Worm (Caenorhabditis elegans) whole organism, L4 larva: ENCODE results near the gene F07C3.9.

Experiments
- Y5F2A.4 ChIP-seq: fragments of 200-800 bp; sonication (Bioruptor generic); optimal IDR thresholded peaks from 2 replicates; lab custom pipeline; 2018; ENCODE audit warnings: mild to moderate bottlenecking, missing genetic modification characterization, missing compliant biosample characterization
- ama-1 ChIP-seq: fragments of 150-350 bp; optimal IDR thresholded peaks from 2 replicates; lab custom pipeline; 2014; ENCODE audit warnings: inconsistent platforms, mixed read lengths
- cey-2 ChIP-seq: sonication (generic microtip); optimal IDR thresholded peaks from 3 replicates; lab custom pipeline; 2017; ENCODE audit warnings: missing genetic modification characterization, mild to moderate bottlenecking, missing compliant biosample characterization, antibody characterized with exemption, borderline replicate concordance; ENCODE audit not compliant: insufficient read depth
- ctbp-1 ChIP-seq: fragments of 200-800 bp; sonication (Bioruptor generic); IDR thresholded peaks from 2 replicates; pipeline ENCODE4 v1.3.6; 2022; ENCODE audit warnings: missing genetic modification reagents, missing genetic modification characterization, missing compliant biosample characterization
- duxl-1 ChIP-seq: sonication (generic microtip); optimal IDR thresholded peaks from 2 replicates; lab custom pipeline; 2016; ENCODE audit warnings: mild to moderate bottlenecking, missing genetic modification characterization, moderate library complexity, missing compliant biosample characterization; ENCODE audit not compliant: poor library complexity
- fkh-10 ChIP-seq: fragments of 150-350 bp; optimal IDR thresholded peaks from 2 replicates; lab custom pipeline; 2014; ENCODE audit warnings: missing biosample characterization, missing genetic modification reagents, missing genetic modification characterization
- lin-13 ChIP-seq: fragments of 150-350 bp; optimal IDR thresholded peaks from 2 replicates; lab custom pipeline; 2014; ENCODE audit warnings: missing biosample characterization, missing genetic modification reagents, missing genetic modification characterization
- lir-3 ChIP-seq: sonication (generic microtip); optimal IDR thresholded peaks from 2 replicates; lab custom pipeline; 2016; ENCODE audit warnings: mild to moderate bottlenecking, missing genetic modification characterization, missing compliant biosample characterization
- pha-4 ChIP-seq, 2 experiments: fragments of 150-350 bp in 1 of 2; fragments of 200-800 bp in 1 of 2; sonication (Bioruptor generic) in 1 of 2; IDR thresholded peaks in 1 of 2; optimal IDR thresholded peaks in 1 of 2; 2 replicates each; pipeline versions ENCODE4 v1.3.6 to Lab custom; 2014 to 2022; ENCODE audit warnings: missing genetic modification characterization in 2 of 2, missing genetic modification reagents in 2 of 2, missing biosample characterization in 1 of 2, missing compliant biosample characterization in 1 of 2
- pqm-1 ChIP-seq: sonication (generic microtip); optimal IDR thresholded peaks from 2 replicates; lab custom pipeline; 2017; ENCODE audit warnings: missing biosample characterization, missing genetic modification characterization

DNA sequence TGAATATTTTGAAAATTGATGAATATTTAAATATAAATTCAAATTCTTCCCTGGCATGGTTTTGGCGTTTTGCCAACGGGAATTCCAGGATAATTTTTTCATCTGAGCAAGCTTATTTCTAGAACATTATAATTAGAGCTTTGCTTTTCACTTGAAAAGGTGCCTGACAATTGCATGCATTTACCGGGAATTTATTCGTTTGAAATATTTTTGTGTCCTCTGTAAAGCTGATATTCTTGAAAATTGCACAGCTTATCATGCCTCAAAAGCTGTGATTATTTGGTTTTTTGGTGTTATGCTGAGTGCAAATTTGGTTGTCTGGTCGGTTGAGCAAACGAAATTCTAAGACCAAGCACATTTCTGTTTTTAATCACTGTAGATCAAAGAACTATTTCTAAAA lies 6.0 kb upstream of the F07C3.9 start:
- no peak for TF ChIP-seq lin-13
- TF ChIP-seq ama-1 (lab: Kevin White, UChicago), result no peak
- TF ChIP-seq cey-2 (tag; lab: Kevin White, UChicago), result no peak
- no peak for TF ChIP-seq Y5F2A.4 (GFP tag; lab: Kevin White, UChicago)
- no peak for TF ChIP-seq pqm-1 (tag; lab: Kevin White, UChicago)
- TF ChIP-seq duxl-1, result no peak
- no peak for TF ChIP-seq pha-4 (GFP tag; IDR thresholded peaks at IDR 0.05; lab: Robert Waterston, UW)
- TF ChIP-seq pha-4 (tag; optimal IDR thresholded peaks at IDR 0.05; lab: Kevin White, UChicago), result no peak
- no peak for TF ChIP-seq fkh-10 (GFP tag; lab: Kevin White, UChicago)
- TF ChIP-seq ctbp-1 (GFP tag; lab: Robert Waterston, UW), result no peak
- no peak for TF ChIP-seq lir-3 (tag; lab: Kevin White, UChicago)
